Worm (Caenorhabditis elegans) whole organism, young adult: Measurements from ENCODE around the gene H17B01.5.
A peak's percentile ranks its signal among the peaks of the same experiment; 100 is the strongest.

Source experiments
- B0261.1 ChIP-seq: sonication (generic microtip); optimal IDR thresholded peaks from 2 replicates; lab custom pipeline; 2016; ENCODE audit warnings: mild to moderate bottlenecking, missing genetic modification characterization, moderate library complexity, missing compliant biosample characterization
- C17E4.6 ChIP-seq: fragments of 200-800 bp; sonication (Bioruptor generic); IDR thresholded peaks from 2 replicates; pipeline ENCODE4 v1.3.6; 2022; ENCODE audit warnings: missing genetic modification reagents, missing genetic modification characterization, missing compliant biosample characterization
- D2030.7 ChIP-seq: fragments of 200-800 bp; sonication (Bioruptor generic); IDR thresholded peaks from 2 replicates; pipeline ENCODE4 v1.3.6; 2022; ENCODE audit warnings: missing genetic modification reagents, missing genetic modification characterization, missing compliant biosample characterization
- F39B2.1 ChIP-seq: fragments of 200-800 bp; sonication (Bioruptor generic); IDR thresholded peaks from 2 replicates; pipeline ENCODE4 v1.3.6; 2022; ENCODE audit warnings: missing genetic modification reagents, missing genetic modification characterization, missing compliant biosample characterization
- F57A8.1 ChIP-seq: fragments of 200-800 bp; sonication (Bioruptor generic); optimal IDR thresholded peaks from 2 replicates; lab custom pipeline; 2018; ENCODE audit warnings: mild to moderate bottlenecking, missing genetic modification characterization, moderate library complexity, missing compliant biosample characterization
- T07F8.4 ChIP-seq: sonication (generic microtip); optimal IDR thresholded peaks from 2 replicates; lab custom pipeline; 2016; ENCODE audit warnings: mild to moderate bottlenecking, missing genetic modification characterization, moderate library complexity, missing compliant biosample characterization
- Y56A3A.18 ChIP-seq: fragments of 200-800 bp; sonication (Bioruptor generic); IDR thresholded peaks from 2 replicates; pipeline ENCODE4 v1.3.6; 2022; ENCODE audit warnings: missing genetic modification reagents, missing genetic modification characterization, missing compliant biosample characterization
- Y67H2A.10 ChIP-seq: fragments of 200-800 bp; sonication (Bioruptor generic); conservative IDR thresholded peaks from 2 replicates; pipeline ENCODE4 v1.3.6; 2022; ENCODE audit warnings: missing genetic modification reagents, missing genetic modification characterization, missing compliant biosample characterization
- Y79H2A.3 ChIP-seq: fragments of 200-800 bp; sonication (Bioruptor generic); conservative IDR thresholded peaks from 2 replicates; pipeline ENCODE4 v1.3.6; 2022; ENCODE audit warnings: missing genetic modification reagents, missing genetic modification characterization, missing compliant biosample characterization
- akir-1 ChIP-seq: fragments of 200-800 bp; sonication (Bioruptor generic); optimal IDR thresholded peaks from 2 replicates; lab custom pipeline; 2018; ENCODE audit warnings: mild to moderate bottlenecking, missing genetic modification characterization, moderate library complexity, missing compliant biosample characterization
- ama-1 ChIP-seq, 3 experiments: fragments of 150-350 bp in 1 of 3; sonication (generic microtip) in 2 of 3; optimal IDR thresholded peaks; 2 replicates each; lab custom pipeline; 2014 to 2018; ENCODE audit warnings: missing biosample characterization in 2 of 3, missing genetic modification characterization in 2 of 3, missing genetic modification reagents in 2 of 3
- athp-1 ChIP-seq: sonication (generic microtip); optimal IDR thresholded peaks from 2 replicates; lab custom pipeline; 2017; ENCODE audit warnings: mild to moderate bottlenecking, missing genetic modification characterization, missing compliant biosample characterization
- bed-2 ChIP-seq: fragments of 200-800 bp; sonication (Bioruptor generic); IDR thresholded peaks from 2 replicates; pipeline ENCODE4 v1.3.6; 2022; ENCODE audit warnings: missing genetic modification reagents, missing genetic modification characterization, missing compliant biosample characterization
- ccch-3 ChIP-seq: fragments of 200-800 bp; sonication (Bioruptor generic); optimal IDR thresholded peaks from 2 replicates; lab custom pipeline; 2018; ENCODE audit warnings: mild to moderate bottlenecking, missing genetic modification characterization, missing compliant biosample characterization
- cebp-1 ChIP-seq, 2 experiments: fragments of 200-800 bp in 1 of 2; sonication (Bioruptor generic) in 1 of 2; sonication (generic microtip) in 1 of 2; IDR thresholded peaks in 1 of 2; optimal IDR thresholded peaks in 1 of 2; 2 replicates each; pipeline versions ENCODE4 v1.3.6 to Lab custom; 2017 to 2022; ENCODE audit warnings: missing compliant biosample characterization in 2 of 2, missing genetic modification characterization in 2 of 2, mild to moderate bottlenecking in 1 of 2, missing genetic modification reagents in 1 of 2, moderate library complexity in 1 of 2
- ceh-27 ChIP-seq: fragments of 200-800 bp; sonication (Bioruptor generic); optimal IDR thresholded peaks from 2 replicates; lab custom pipeline; 2018; ENCODE audit warnings: mild to moderate bottlenecking, missing genetic modification characterization, moderate library complexity, missing compliant biosample characterization
- ceh-58 ChIP-seq: fragments of 200-800 bp; sonication (Bioruptor generic); IDR thresholded peaks from 2 replicates; pipeline ENCODE4 v1.3.6; 2022; ENCODE audit warnings: missing genetic modification characterization, missing compliant biosample characterization
- die-1 ChIP-seq: sonication (generic microtip); optimal IDR thresholded peaks from 2 replicates; lab custom pipeline; 2016; ENCODE audit warnings: missing genotype, mild to moderate bottlenecking, missing genetic modification characterization, missing compliant biosample characterization
- efl-1 ChIP-seq: fragments of 150-350 bp; optimal IDR thresholded peaks from 2 replicates; lab custom pipeline; 2014; ENCODE audit warnings: missing biosample characterization, missing genetic modification reagents, missing genetic modification characterization
- ets-4 ChIP-seq: fragments of 200-800 bp; sonication (Bioruptor generic); optimal IDR thresholded peaks from 2 replicates; lab custom pipeline; 2018; ENCODE audit warnings: mild to moderate bottlenecking, missing genetic modification characterization, missing compliant biosample characterization
- hlh-26 ChIP-seq: fragments of 200-800 bp; sonication (Bioruptor generic); conservative IDR thresholded peaks from 2 replicates; pipeline ENCODE4 v1.3.6; 2022; ENCODE audit warnings: missing genetic modification reagents, missing genetic modification characterization, missing compliant biosample characterization
- hmg-1.2 ChIP-seq: fragments of 200-800 bp; sonication (Bioruptor generic); IDR thresholded peaks from 2 replicates; pipeline ENCODE4 v1.3.6; 2022; ENCODE audit warnings: missing genetic modification reagents, missing genetic modification characterization, missing compliant biosample characterization
- hrde-1 ChIP-seq: sonication (generic microtip); optimal IDR thresholded peaks from 2 replicates; lab custom pipeline; 2016; ENCODE audit warnings: missing genetic modification characterization, mild to moderate bottlenecking, missing compliant biosample characterization, moderate library complexity, missing genotype, missing genetic modification reagents, borderline replicate concordance
- let-526 ChIP-seq: fragments of 200-800 bp; sonication (Bioruptor generic); IDR thresholded peaks from 2 replicates; pipeline ENCODE4 v1.3.6; 2022; ENCODE audit warnings: missing genetic modification reagents, missing genetic modification characterization, missing compliant biosample characterization
- lin-54 ChIP-seq: fragments of 200-800 bp; sonication (Bioruptor generic); optimal IDR thresholded peaks from 2 replicates; lab custom pipeline; 2018; ENCODE audit warnings: mild to moderate bottlenecking, missing genetic modification characterization, missing compliant biosample characterization
- lir-1 ChIP-seq: fragments of 200-800 bp; sonication (Bioruptor generic); conservative IDR thresholded peaks from 2 replicates; pipeline ENCODE4 v1.3.6; 2022; ENCODE audit warnings: missing genetic modification reagents, missing genetic modification characterization, missing compliant biosample characterization
- lsl-1 ChIP-seq: fragments of 200-800 bp; sonication (Bioruptor generic); optimal IDR thresholded peaks from 2 replicates; lab custom pipeline; 2018; ENCODE audit warnings: mild to moderate bottlenecking, missing genetic modification characterization, moderate library complexity, missing compliant biosample characterization
- lsy-27 ChIP-seq: sonication (generic microtip); optimal IDR thresholded peaks from 2 replicates; lab custom pipeline; 2017; ENCODE audit warnings: missing genetic modification characterization, mild to moderate bottlenecking, missing compliant biosample characterization, antibody characterized with exemption, missing genotype, borderline replicate concordance; ENCODE audit not compliant: insufficient read depth
- madf-10 ChIP-seq: sonication (generic microtip); optimal IDR thresholded peaks from 2 replicates; lab custom pipeline; 2016; ENCODE audit warnings: mild to moderate bottlenecking, missing genetic modification characterization, missing compliant biosample characterization
- madf-6 ChIP-seq: fragments of 200-800 bp; sonication (Bioruptor generic); IDR thresholded peaks from 2 replicates; pipeline ENCODE4 v1.3.6; 2022; ENCODE audit warnings: missing genetic modification reagents, missing genetic modification characterization, missing compliant biosample characterization
- madf-8 ChIP-seq: fragments of 200-800 bp; sonication (Bioruptor generic); conservative IDR thresholded peaks from 2 replicates; pipeline ENCODE4 v1.3.6; 2022; ENCODE audit warnings: missing genetic modification reagents, missing genetic modification characterization, missing compliant biosample characterization
- mcd-1 ChIP-seq: fragments of 200-800 bp; sonication (Bioruptor generic); IDR thresholded peaks from 2 replicates; pipeline ENCODE4 v1.3.6; 2022; ENCODE audit warnings: missing genetic modification reagents, missing genetic modification characterization, missing compliant biosample characterization
- mes-4 ChIP-seq: sonication (generic microtip); optimal IDR thresholded peaks from 2 replicates; lab custom pipeline; 2016; ENCODE audit warnings: missing genotype, missing genetic modification characterization, missing compliant biosample characterization
- mxl-1 ChIP-seq: sonication (generic microtip); optimal IDR thresholded peaks from 2 replicates; lab custom pipeline; 2016; ENCODE audit warnings: missing genetic modification characterization, missing compliant biosample characterization
- nfyb-1 ChIP-seq: fragments of 200-800 bp; sonication (Bioruptor generic); IDR thresholded peaks from 2 replicates; pipeline ENCODE4 v1.3.6; 2022; ENCODE audit warnings: missing genetic modification reagents, missing genetic modification characterization, missing compliant biosample characterization
- repo-1 ChIP-seq: sonication (generic microtip); optimal IDR thresholded peaks from 2 replicates; lab custom pipeline; 2017; ENCODE audit warnings: mild to moderate bottlenecking, missing genetic modification characterization, missing compliant biosample characterization
- rpc-1 ChIP-seq, 2 experiments: fragments of 150-350 bp in 1 of 2; sonication (generic microtip) in 1 of 2; optimal IDR thresholded peaks; 2 replicates each; lab custom pipeline; 2014 to 2018; ENCODE audit warnings: missing biosample characterization in 1 of 2, missing genetic modification characterization in 1 of 2, missing genetic modification reagents in 1 of 2, missing genotype in 1 of 2
- snpc-1.1 ChIP-seq: sonication (generic microtip); optimal IDR thresholded peaks from 2 replicates; lab custom pipeline; 2017; ENCODE audit warnings: missing genetic modification characterization, mild to moderate bottlenecking, missing compliant biosample characterization, antibody characterized with exemption, moderate library complexity, missing genotype, missing genetic modification reagents; ENCODE audit not compliant: insufficient read depth
- somi-1 ChIP-seq: fragments of 200-800 bp; sonication (Bioruptor generic); optimal IDR thresholded peaks from 2 replicates; lab custom pipeline; 2018; ENCODE audit warnings: mild to moderate bottlenecking, missing genetic modification characterization, missing compliant biosample characterization
- tbp1 ChIP-seq: fragments of 200-800 bp; sonication (Bioruptor generic); optimal IDR thresholded peaks from 2 replicates; lab custom pipeline; 2018; ENCODE audit warnings: mild to moderate bottlenecking, missing genetic modification characterization, missing compliant biosample characterization
- zfh-2 ChIP-seq: fragments of 200-800 bp; sonication (Bioruptor generic); conservative IDR thresholded peaks from 2 replicates; pipeline ENCODE4 v1.3.6; 2022; ENCODE audit warnings: missing genetic modification reagents, missing genetic modification characterization, missing compliant biosample characterization
- ztf-22 ChIP-seq: fragments of 200-800 bp; sonication (Bioruptor generic); optimal IDR thresholded peaks from 2 replicates; lab custom pipeline; 2018; ENCODE audit warnings: mild to moderate bottlenecking, missing genetic modification characterization, moderate library complexity, missing compliant biosample characterization
- ztf-26 ChIP-seq: sonication (generic microtip); optimal IDR thresholded peaks from 2 replicates; lab custom pipeline; 2017; ENCODE audit warnings: missing genetic modification characterization, missing compliant biosample characterization
- ztf-6 ChIP-seq: fragments of 200-800 bp; sonication (Bioruptor generic); IDR thresholded peaks from 2 replicates; pipeline ENCODE4 v1.3.6; 2022; ENCODE audit warnings: missing genetic modification reagents, missing genetic modification characterization, missing compliant biosample characterization

The H17B01.5 gene

ce11 chrII:1490813-1491212 lies 17.4 kb upstream of the H17B01.5 start:
- TF ChIP-seq lin-54 (GFP tag; lab: Kevin White, UChicago): no peak
- no peak for TF ChIP-seq F39B2.1 (GFP tag; lab: Robert Waterston, UW)
- no peak for TF ChIP-seq C17E4.6 (GFP tag; lab: Robert Waterston, UW)
- no peak for TF ChIP-seq ztf-22 (GFP tag; lab: Kevin White, UChicago)

ce11 chrII:1482419-1482818 lies 9.0 kb upstream of the H17B01.5 start:
- TF ChIP-seq cebp-1 (GFP tag; IDR thresholded peaks at IDR 0.05; lab: Robert Waterston, UW) (no peak), cebp-1 (tag; optimal IDR thresholded peaks at IDR 0.05; lab: Kevin White, UChicago) (no peak), ztf-6 (GFP tag; lab: Robert Waterston, UW) (no peak), ccch-3 (GFP tag; lab: Kevin White, UChicago) (no peak), ceh-58 (GFP tag; lab: Robert Waterston, UW) (no peak), rpc-1 (optimal IDR thresholded peaks at IDR 0.05; lab: Kevin White, UChicago) (no peak), rpc-1 (tag; optimal IDR thresholded peaks at IDR 0.05; lab: Kevin White, UChicago) (peak; percentile 53), ceh-27 (GFP tag; lab: Kevin White, UChicago) (no peak), let-526 (GFP tag; lab: Robert Waterston, UW) (no peak), somi-1 (GFP tag; lab: Kevin White, UChicago) (no peak), F57A8.1 (GFP tag; lab: Kevin White, UChicago) (no peak), tbp1 (peak; percentile 67), lsy-27 (tag; lab: Kevin White, UChicago) (no peak), repo-1 (tag; lab: Kevin White, UChicago) (no peak), mcd-1 (GFP tag; lab: Robert Waterston, UW) (no peak), zfh-2 (GFP tag; lab: Robert Waterston, UW) (no peak), ztf-26 (tag; lab: Kevin White, UChicago) (no peak)

ce11 chrII:1481660-1482059 lies 8.3 kb upstream of the H17B01.5 start:
- no peak for TF ChIP-seq hlh-26 (GFP tag; lab: Robert Waterston, UW)
- no peak for TF ChIP-seq lir-1 (GFP tag; lab: Robert Waterston, UW)
- no peak for TF ChIP-seq Y79H2A.3 (GFP tag; lab: Robert Waterston, UW)
- no peak for TF ChIP-seq die-1 (tag; lab: Kevin White, UChicago)
- peak; percentile 22 for TF ChIP-seq B0261.1
- no peak for TF ChIP-seq snpc-1.1
- TF ChIP-seq hmg-1.2 (GFP tag; lab: Robert Waterston, UW): no peak
- TF ChIP-seq athp-1: no peak
- TF ChIP-seq mxl-1 (tag; lab: Kevin White, UChicago): no peak
- TF ChIP-seq lsl-1 (GFP tag; lab: Kevin White, UChicago): no peak
- no peak for TF ChIP-seq Y67H2A.10
- no peak for TF ChIP-seq Y56A3A.18 (GFP tag; lab: Robert Waterston, UW)
- TF ChIP-seq D2030.7 (GFP tag; lab: Robert Waterston, UW): 0 out of 2 replicates have a peak, but pooled peaks have one; percentile 9
- TF ChIP-seq F57A8.1 (GFP tag; lab: Kevin White, UChicago): no peak
- no peak for TF ChIP-seq bed-2 (GFP tag; lab: Robert Waterston, UW)
- no peak for TF ChIP-seq mes-4 (tag; lab: Kevin White, UChicago)
- TF ChIP-seq T07F8.4: no peak
- 0 out of 2 replicates have a peak, but pooled peaks have one; percentile 24 for TF ChIP-seq madf-6 (GFP tag; lab: Robert Waterston, UW)
- no peak for TF ChIP-seq ets-4 (GFP tag; lab: Kevin White, UChicago)
- TF ChIP-seq akir-1 (GFP tag; lab: Kevin White, UChicago): no peak
- TF ChIP-seq madf-8 (GFP tag; lab: Robert Waterston, UW): no peak
- TF ChIP-seq efl-1 (GFP tag; lab: Kevin White, UChicago): no peak
- TF ChIP-seq ama-1 (optimal IDR thresholded peaks at IDR 0.05; lab: Kevin White, UChicago): no peak
- no peak for TF ChIP-seq ama-1 (GFP tag; optimal IDR thresholded peaks at IDR 0.05; lab: Kevin White, UChicago)
- no peak for TF ChIP-seq madf-10 (tag; lab: Kevin White, UChicago)
- no peak for TF ChIP-seq zfh-2 (GFP tag; lab: Robert Waterston, UW)
- no peak for TF ChIP-seq hrde-1 (tag; lab: Kevin White, UChicago)
- no peak for TF ChIP-seq nfyb-1
